Worm (Caenorhabditis elegans): Measurements from ENCODE around the gene F56C3.4.

- TF ChIP-seq pha-4 (tag; optimal IDR thresholded peaks at IDR 0.05) (no peak), fkh-3 (tag; optimal IDR thresholded peaks at IDR 0.05) (no peak), hlh-12 (tag; optimal IDR thresholded peaks at IDR 0.05) (no peak), hlh-26 (GFP tag; conservative IDR thresholded peaks at IDR 0.05) (no peak), attf-5 (GFP tag; optimal IDR thresholded peaks at IDR 0.05) (no peak), dpl-1 (GFP tag; optimal IDR thresholded peaks at IDR 0.05) (no peak), unc-62 (GFP tag; optimal IDR thresholded peaks at IDR 0.05) (no peak), dox-1 (GFP tag; IDR thresholded peaks at IDR 0.05) (no peak), cebp-2 (GFP tag; IDR thresholded peaks at IDR 0.05) (no peak), snpc-4 (GFP tag; optimal IDR thresholded peaks at IDR 0.05) (no peak), snpc-4 (tag; optimal IDR thresholded peaks at IDR 0.05) (no peak)
These were observed 49.4 kb downstream of the F56C3.4 start, which contains the start of gene H42K12.3 for ce11 chrX:1311084-1311483.

All from whole organism, young adult.